Worm (Caenorhabditis elegans): ENCODE results near the gene mlc-3.

- no peak for TF ChIP-seq nhr-25 (tag; optimal IDR thresholded peaks at IDR 0.05; ENCODE audit: borderline replicate concordance, insufficient read depth)
- no peak for TF ChIP-seq set-16 (GFP tag; IDR thresholded peaks at IDR 0.05)
- no peak for TF ChIP-seq Y5F2A.4 (GFP tag; optimal IDR thresholded peaks at IDR 0.05)
- peak; percentile 89 for TF ChIP-seq aha-1 (tag)
- TF ChIP-seq Y48G9A.11 (GFP tag; IDR thresholded peaks at IDR 0.05): no peak
- peak; percentile 84 for TF ChIP-seq nhr-77 (tag; optimal IDR thresholded peaks at IDR 0.05)
- TF ChIP-seq tra-1 (GFP tag; IDR thresholded peaks at IDR 0.05): peak; percentile 74
- TF ChIP-seq daf-12 (tag; optimal IDR thresholded peaks at IDR 0.05): no peak
- no peak for TF ChIP-seq pha-4 (GFP tag; IDR thresholded peaks at IDR 0.05)
- no peak for TF ChIP-seq pha-4 (tag; optimal IDR thresholded peaks at IDR 0.05)
- peak; percentile 71 for TF ChIP-seq mep-1 (tag; optimal IDR thresholded peaks at IDR 0.05)
- peak; percentile 67 for TF ChIP-seq nhr-11 (tag; optimal IDR thresholded peaks at IDR 0.05)
- no peak for TF ChIP-seq zfp-3 (GFP tag; conservative IDR thresholded peaks at IDR 0.05)
- TF ChIP-seq T20F7.1 (GFP tag; optimal IDR thresholded peaks at IDR 0.05): peak; percentile 9
- TF ChIP-seq pqm-1 (tag; optimal IDR thresholded peaks at IDR 0.05): no peak
Measured at ce11 chrIII:5552072-5552667, 12.7 kb upstream of the mlc-3 start, which contains the start of gene F09F7.6.
